Worm (Caenorhabditis elegans): Measurements from ENCODE around the gene olrn-1.

- TF ChIP-seq unc-39 (tag; optimal IDR thresholded peaks at IDR 0.05): no peak
- no peak for TF ChIP-seq saeg-2 (GFP tag; IDR thresholded peaks at IDR 0.05)
- TF ChIP-seq pqm-1 (tag; optimal IDR thresholded peaks at IDR 0.05): no peak
- TF ChIP-seq ZK337.2 (GFP tag; IDR thresholded peaks at IDR 0.05): no peak
- no peak for TF ChIP-seq mdl-1 (tag; optimal IDR thresholded peaks at IDR 0.05)
- no peak for TF ChIP-seq nhr-10 (tag; optimal IDR thresholded peaks at IDR 0.05)
- no peak for TF ChIP-seq unc-130 (GFP tag; optimal IDR thresholded peaks at IDR 0.05)
- TF ChIP-seq ama-1 (optimal IDR thresholded peaks at IDR 0.05): no peak
Measured at ce11 chrX:15576942-15577341, 39.5 kb downstream of the olrn-1 start, which contains the start of gene K09A9.6.

All from whole organism, L4 larva.